Fruit fly (Drosophila melanogaster) whole organism, embryonic: ENCODE measurements around the gene CG15336.

Source experiments
- Atf-2 ChIP-seq: fragments of 200-800 bp; sonication (Bioruptor generic); optimal IDR thresholded peaks from 2 replicates; lab custom pipeline; 2016; ENCODE audit warnings: missing biosample characterization, missing genetic modification characterization
- B-H2 ChIP-seq: fragments of 200-800 bp; sonication (Bioruptor generic); optimal IDR thresholded peaks from 2 replicates; lab custom pipeline; 2018; ENCODE audit warnings: missing biosample characterization, mild to moderate bottlenecking, missing genetic modification characterization
- Blimp-1 ChIP-seq: fragments of 200-800 bp; sonication (Bioruptor generic); optimal IDR thresholded peaks from 3 replicates; lab custom pipeline; 2018; ENCODE audit warnings: missing biosample characterization, missing genetic modification characterization, mild to moderate bottlenecking, moderate library complexity, missing genetic modification reagents
- CG10366 ChIP-seq: fragments of 200-800 bp; sonication (Bioruptor generic); IDR thresholded peaks from 2 replicates; pipeline ENCODE4 v1.3.6; 2022; ENCODE audit warnings: missing biosample characterization, missing genetic modification characterization
- CG10959 ChIP-seq: fragments of 200-800 bp; sonication (Bioruptor generic); IDR thresholded peaks from 2 replicates; pipeline ENCODE4 v1.3.6; 2022; ENCODE audit warnings: missing biosample characterization, missing genetic modification characterization
- CG12071 ChIP-seq: fragments of 200-800 bp; sonication (Bioruptor generic); optimal IDR thresholded peaks from 3 replicates; lab custom pipeline; 2018; ENCODE audit warnings: missing biosample characterization, mild to moderate bottlenecking, missing genetic modification characterization
- CG17359 ChIP-seq: fragments of 200-800 bp; sonication (Bioruptor generic); optimal IDR thresholded peaks from 3 replicates; lab custom pipeline; 2018; ENCODE audit warnings: missing biosample characterization, mild to moderate bottlenecking, missing genetic modification characterization, moderate library complexity
- CG17912 ChIP-seq: fragments of 200-800 bp; sonication (Bioruptor generic); optimal IDR thresholded peaks from 2 replicates; lab custom pipeline; 2018; ENCODE audit warnings: missing biosample characterization, mild to moderate bottlenecking, missing genetic modification characterization
- CG1832 ChIP-seq: fragments of 200-800 bp; sonication (Bioruptor generic); optimal IDR thresholded peaks from 2 replicates; lab custom pipeline; 2017; ENCODE audit warnings: missing biosample characterization, mild to moderate bottlenecking, missing genetic modification characterization, inconsistent platforms
- CG32767 ChIP-seq: fragments of 200-800 bp; sonication (Bioruptor generic); IDR thresholded peaks from 2 replicates; pipeline ENCODE4 v1.3.6; 2022; ENCODE audit warnings: missing biosample characterization, missing genetic modification characterization
- CG33557 ChIP-seq: fragments of 200-800 bp; sonication (Bioruptor generic); optimal IDR thresholded peaks from 2 replicates; lab custom pipeline; 2019; ENCODE audit warnings: missing biosample characterization, mild to moderate bottlenecking, missing genetic modification characterization, moderate library complexity
- CG4404 ChIP-seq: fragments of 200-800 bp; sonication (Bioruptor generic); IDR thresholded peaks from 2 replicates; pipeline ENCODE4 v1.3.6; 2022; ENCODE audit warnings: missing biosample characterization, missing genetic modification characterization
- CG5180 ChIP-seq: fragments of 200-800 bp; sonication (Bioruptor generic); optimal IDR thresholded peaks from 3 replicates; lab custom pipeline; 2017; ENCODE audit warnings: missing biosample characterization, missing genetic modification characterization, mild to moderate bottlenecking, moderate library complexity, missing genetic modification reagents
- CG7928 ChIP-seq: fragments of 200-800 bp; sonication (Bioruptor generic); optimal IDR thresholded peaks from 2 replicates; lab custom pipeline; 2017; ENCODE audit warnings: missing biosample characterization, mild to moderate bottlenecking, missing genetic modification characterization
- CG9437 ChIP-seq: fragments of 200-800 bp; sonication (Bioruptor generic); optimal IDR thresholded peaks from 2 replicates; lab custom pipeline; 2018; ENCODE audit warnings: missing biosample characterization, mild to moderate bottlenecking, missing genetic modification characterization
- Dad ChIP-seq: fragments of 200-800 bp; sonication (Bioruptor generic); optimal IDR thresholded peaks from 3 replicates; lab custom pipeline; 2016; ENCODE audit warnings: missing biosample characterization, missing genetic modification characterization
- Dip2 ChIP-seq: fragments of 200-800 bp; sonication (Bioruptor generic); IDR thresholded peaks from 2 replicates; pipeline ENCODE4 v1.3.6; 2022; ENCODE audit warnings: missing biosample characterization, missing genetic modification characterization
- H15 ChIP-seq: fragments of 200-800 bp; sonication (Bioruptor generic); IDR thresholded peaks from 3 replicates; pipeline ENCODE4 v1.3.6; 2022; ENCODE audit warnings: missing biosample characterization, missing genetic modification characterization
- Hsf ChIP-seq: fragments of 200-800 bp; sonication (Bioruptor generic); optimal IDR thresholded peaks from 3 replicates; lab custom pipeline; 2016; ENCODE audit warnings: missing biosample characterization, missing genetic modification characterization
- Max ChIP-seq: fragments of 200-800 bp; sonication (Bioruptor generic); optimal IDR thresholded peaks from 2 replicates; lab custom pipeline; 2016; ENCODE audit warnings: missing biosample characterization, mild to moderate bottlenecking, missing genetic modification characterization
- Med ChIP-seq: fragments of 200-800 bp; sonication (Bioruptor generic); peaks from one replicate; lab custom pipeline; 2016; ENCODE audit warnings: missing biosample characterization, missing genetic modification characterization, mild to moderate bottlenecking, inconsistent platforms, moderate library complexity
- Meics ChIP-seq: fragments of 200-800 bp; sonication (Bioruptor generic); optimal IDR thresholded peaks from 2 replicates; lab custom pipeline; 2017; ENCODE audit warnings: missing biosample characterization, mild to moderate bottlenecking, missing genetic modification characterization
- NC2β ChIP-seq: fragments of 200-800 bp; sonication (Bioruptor generic); optimal IDR thresholded peaks from 2 replicates; lab custom pipeline; 2016; ENCODE audit warnings: missing biosample characterization, missing genetic modification characterization
- Ravus ChIP-seq: fragments of 200-800 bp; sonication (Bioruptor generic); IDR thresholded peaks from 2 replicates; pipeline ENCODE4 v1.3.6; 2022; ENCODE audit warnings: missing biosample characterization, missing genetic modification characterization
- Sox102F ChIP-seq: fragments of 200-800 bp; sonication (Bioruptor generic); optimal IDR thresholded peaks from 2 replicates; lab custom pipeline; 2018; ENCODE audit warnings: missing biosample characterization, mild to moderate bottlenecking, missing genetic modification characterization, moderate library complexity
- Sry-β ChIP-seq: fragments of 200-800 bp; sonication (Bioruptor generic); optimal IDR thresholded peaks from 2 replicates; lab custom pipeline; 2018; ENCODE audit warnings: missing biosample characterization, mild to moderate bottlenecking, missing genetic modification characterization, moderate library complexity
- Xrp1 ChIP-seq: fragments of 200-800 bp; sonication (Bioruptor generic); IDR thresholded peaks from 2 replicates; pipeline ENCODE4 v1.3.6; 2022; ENCODE audit warnings: missing biosample characterization, missing genetic modification characterization
- YL-1 ChIP-seq: fragments of 200-800 bp; sonication (Bioruptor generic); optimal IDR thresholded peaks from 3 replicates; lab custom pipeline; 2017; ENCODE audit warnings: missing biosample characterization, mild to moderate bottlenecking, missing genetic modification characterization
- bigmax ChIP-seq: fragments of 200-800 bp; sonication (Bioruptor generic); optimal IDR thresholded peaks from 2 replicates; lab custom pipeline; 2018; ENCODE audit warnings: missing biosample characterization, mild to moderate bottlenecking, missing genetic modification characterization
- chn ChIP-seq: fragments of 200-800 bp; sonication (Bioruptor generic); optimal IDR thresholded peaks from 2 replicates; lab custom pipeline; 2016; ENCODE audit warnings: missing biosample characterization, missing genetic modification characterization
- dmrt99B ChIP-seq: fragments of 200-800 bp; sonication (Bioruptor generic); optimal IDR thresholded peaks from 2 replicates; lab custom pipeline; 2018; ENCODE audit warnings: missing biosample characterization, mild to moderate bottlenecking, missing genetic modification characterization, moderate library complexity
- dysf ChIP-seq: fragments of 200-800 bp; sonication (Bioruptor generic); IDR thresholded peaks from 3 replicates; pipeline ENCODE4 v1.3.6; 2022; ENCODE audit warnings: missing biosample characterization, missing genetic modification characterization
- ewg ChIP-seq: fragments of 200-800 bp; sonication (Bioruptor generic); optimal IDR thresholded peaks from 3 replicates; lab custom pipeline; 2017; ENCODE audit warnings: mild to moderate bottlenecking, missing biosample characterization, missing genetic modification reagents, missing genetic modification characterization
- exex ChIP-seq: fragments of 200-800 bp; sonication (Bioruptor generic); optimal IDR thresholded peaks from 4 replicates; lab custom pipeline; 2018; ENCODE audit warnings: missing biosample characterization, mild to moderate bottlenecking, missing genetic modification characterization, moderate library complexity
- gcm ChIP-seq: fragments of 200-800 bp; sonication (Bioruptor generic); optimal IDR thresholded peaks from 2 replicates; lab custom pipeline; 2019; ENCODE audit warnings: missing biosample characterization, mild to moderate bottlenecking, missing genetic modification characterization, moderate library complexity
- her ChIP-seq: fragments of 200-800 bp; sonication (Bioruptor generic); optimal IDR thresholded peaks from 2 replicates; lab custom pipeline; 2016; ENCODE audit warnings: missing biosample characterization, missing genetic modification characterization
- hkb ChIP-seq, 2 experiments: fragments of 200-800 bp in 1 of 2; fragments of >200 bp in 1 of 2; sonication (Bioruptor generic) in 1 of 2; IDR thresholded peaks in 1 of 2; optimal IDR thresholded peaks in 1 of 2; 2 replicates each; pipeline versions ENCODE4 v1.3.6 to Lab custom; 2017 to 2022; ENCODE audit warnings: missing biosample characterization in 1 of 2, missing genetic modification characterization in 1 of 2
- lab ChIP-seq: fragments of 200-800 bp; sonication (Bioruptor generic); optimal IDR thresholded peaks from 3 replicates; lab custom pipeline; 2017; ENCODE audit warnings: missing biosample characterization, missing genetic modification characterization, mild to moderate bottlenecking, moderate library complexity, missing genetic modification reagents
- lbe ChIP-seq: fragments of 200-800 bp; sonication (Bioruptor generic); optimal IDR thresholded peaks from 2 replicates; lab custom pipeline; 2016; ENCODE audit warnings: missing biosample characterization, mild to moderate bottlenecking, missing genetic modification characterization
- lilli ChIP-seq: fragments of 200-800 bp; sonication (Bioruptor generic); optimal IDR thresholded peaks from 3 replicates; lab custom pipeline; 2016; ENCODE audit warnings: missing biosample characterization, missing genetic modification characterization
- nmo ChIP-seq: fragments of 200-800 bp; sonication (Bioruptor generic); optimal IDR thresholded peaks from 2 replicates; lab custom pipeline; 2018; ENCODE audit warnings: missing biosample characterization, mild to moderate bottlenecking, missing genetic modification characterization, moderate library complexity
- otp ChIP-seq: fragments of 200-800 bp; sonication (Bioruptor generic); IDR thresholded peaks from 3 replicates; pipeline ENCODE4, ENCODE4 v1.3.6; 2022; ENCODE audit warnings: missing biosample characterization, missing genetic modification characterization
- phol ChIP-seq: fragments of 200-800 bp; sonication (Bioruptor generic); optimal IDR thresholded peaks from 3 replicates; lab custom pipeline; 2018; ENCODE audit warnings: missing biosample characterization, mild to moderate bottlenecking, missing genetic modification characterization, moderate library complexity
- repo ChIP-seq: fragments of 200-800 bp; sonication (Bioruptor generic); optimal IDR thresholded peaks from 2 replicates; lab custom pipeline; 2016; ENCODE audit warnings: missing biosample characterization, missing genetic modification characterization
- salm ChIP-seq: fragments of 200-800 bp; sonication (Bioruptor generic); optimal IDR thresholded peaks from 2 replicates; lab custom pipeline; 2018; ENCODE audit warnings: missing biosample characterization, mild to moderate bottlenecking, missing genetic modification characterization
- slbo ChIP-seq: fragments of 200-800 bp; sonication (Bioruptor generic); IDR thresholded peaks from 2 replicates; pipeline ENCODE4 v1.3.6; 2022; ENCODE audit warnings: missing biosample characterization, missing genetic modification characterization
- tll ChIP-seq, 2 experiments: fragments of 200-800 bp in 1 of 2; fragments of >200 bp in 1 of 2; sonication (Bioruptor generic) in 1 of 2; optimal IDR thresholded peaks; 2 replicates each; lab custom pipeline; 2017 to 2019; ENCODE audit warnings: missing biosample characterization in 2 of 2, missing genetic modification characterization in 2 of 2, mild to moderate bottlenecking in 1 of 2, moderate library complexity in 1 of 2
- trh ChIP-seq: fragments of 200-800 bp; sonication (Bioruptor generic); optimal IDR thresholded peaks from 2 replicates; lab custom pipeline; 2016; ENCODE audit warnings: missing biosample characterization, missing genetic modification characterization
- unc-4 ChIP-seq: fragments of 200-800 bp; sonication (Bioruptor generic); IDR thresholded peaks from 2 replicates; pipeline ENCODE4 v1.3.6; 2022; ENCODE audit warnings: missing biosample characterization, missing genetic modification characterization; ENCODE audit not compliant: partially characterized antibody
- usp ChIP-seq: fragments of >200 bp; optimal IDR thresholded peaks from 2 replicates; lab custom pipeline; 2017; ENCODE audit warnings: missing biosample characterization, missing genetic modification characterization

The CG15336 gene

dm6 chrX:8126149-8126548, 21.6 kb upstream of the CG15336 start (continued):
- TF ChIP-seq Sry-β (no peak), CG7928 (no peak), lab (GFP tag; lab: Kevin White, UChicago) (peak; percentile 0), CG17359 (peak; percentile 81), bigmax (GFP tag; lab: Kevin White, UChicago) (no peak), repo (GFP tag; lab: Kevin White, UChicago) (no peak), B-H2 (GFP tag; lab: Kevin White, UChicago) (no peak), salm (tag; lab: Kevin White, UChicago) (peak; percentile 21), dysf (GFP tag; lab: Robert Waterston, UW) (no peak), H15 (peak; percentile 72), ewg (peak; percentile 67), nmo (GFP tag; lab: Kevin White, UChicago) (peak; percentile 73), Meics (GFP tag; lab: Kevin White, UChicago) (no peak), unc-4 (no peak), Dip2 (GFP tag; lab: Robert Waterston, UW) (no peak), Blimp-1 (GFP tag; lab: Kevin White, UChicago) (peak; percentile 94), CG10366 (GFP tag; lab: Robert Waterston, UW) (peak; percentile 54; the same call in 1 of the 2 replicates), lbe (GFP tag; lab: Kevin White, UChicago) (no peak), dmrt99B (tag; lab: Kevin White, UChicago) (peak; percentile 78), gcm (peak; percentile 40), CG33557 (GFP tag; lab: Kevin White, UChicago) (peak; percentile 16), CG5180 (GFP tag; lab: Kevin White, UChicago) (peak; percentile 21), NC2β (GFP tag; lab: Kevin White, UChicago) (peak; percentile 46), CG12071 (GFP tag; lab: Kevin White, UChicago) (peak; percentile 20), usp (GFP tag; lab: Kevin White, UChicago) (no peak), lilli (GFP tag; lab: Kevin White, UChicago) (peak; percentile 42), Atf-2 (GFP tag; lab: Kevin White, UChicago) (no peak), Ravus (GFP tag; lab: Robert Waterston, UW) (no peak), otp (peak; percentile 41; the same call in 1 of the 3 replicates), Dad (GFP tag; lab: Kevin White, UChicago) (no peak), her (GFP tag; lab: Kevin White, UChicago) (no peak), Sox102F (GFP tag; lab: Kevin White, UChicago) (peak; percentile 88), slbo (no peak), tll (GFP tag; optimal IDR thresholded peaks at IDR 0.05; lab: Kevin White, UChicago) (no peak), YL-1 (GFP tag; lab: Kevin White, UChicago) (no peak), CG32767 (GFP tag; lab: Robert Waterston, UW) (no peak), CG4404 (GFP tag; lab: Robert Waterston, UW) (peak; percentile 35; the same call in 1 of the 2 replicates), Hsf (peak; percentile 56), CG9437 (GFP tag; lab: Kevin White, UChicago) (peak; percentile 2), CG1832 (GFP tag; lab: Kevin White, UChicago) (no peak), Med (GFP tag; lab: Kevin White, UChicago) (peak; percentile 84), Max (GFP tag; lab: Kevin White, UChicago) (peak; percentile 18), chn (peak; percentile 64), CG17912 (GFP tag; lab: Kevin White, UChicago) (no peak), CG10959 (peak; percentile 45; the same call in 1 of the 2 replicates), hkb (optimal IDR thresholded peaks at IDR 0.05; lab: Kevin White, UChicago) (no peak), hkb (GFP tag; IDR thresholded peaks at IDR 0.05; lab: Robert Waterston, UW) (peak; percentile 65), trh (GFP tag; lab: Kevin White, UChicago) (no peak), phol (tag; lab: Kevin White, UChicago) (peak; percentile 78), Xrp1 (GFP tag; lab: Robert Waterston, UW) (peak; percentile 76), exex (tag; lab: Kevin White, UChicago) (no peak)
